ENCODE assay signal across 7 worm cellular contexts in the genomic region with DNA sequence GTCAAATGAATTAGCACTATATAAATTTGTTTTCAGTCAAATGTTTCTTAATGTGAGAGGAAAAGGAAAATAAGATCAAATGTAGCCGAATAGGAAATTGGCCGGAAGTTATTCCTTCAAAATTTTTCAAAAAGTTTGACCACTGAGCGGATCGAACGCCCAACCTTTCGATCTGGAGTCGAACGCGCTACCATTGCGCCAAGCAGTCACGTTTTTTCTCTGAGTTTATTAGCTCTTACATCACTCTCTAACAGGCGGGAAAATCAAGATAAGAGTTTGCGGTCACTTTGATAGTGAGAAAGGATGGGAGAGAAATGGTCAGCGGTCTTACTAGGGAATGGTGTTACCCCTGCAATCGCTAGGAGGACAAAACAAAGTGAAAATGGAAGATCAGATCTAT.
A peak's percentile ranks its signal among the peaks of the same experiment; 100 is the strongest.
TF ChIP-seq lines count a peak whose summit lies in the region.

No protein-coding gene starts in this region.

TF ChIP-seq in whole organism, L1 larva, 84 proteins besides CTCF, POLR2A, EP300 and RAD21 (continues in another document):
- TF ChIP-seq jun-1 (tag; optimal IDR thresholded peaks at IDR 0.05; lab: Kevin White, UChicago), result no peak
- TF ChIP-seq aha-1 (tag; optimal IDR thresholded peaks at IDR 0.05; lab: Kevin White, UChicago), result no peak
- no peak for TF ChIP-seq ceh-82 (tag; optimal IDR thresholded peaks at IDR 0.05; lab: Kevin White, UChicago)
- peak; percentile 75 for TF ChIP-seq rnt-1 (tag; optimal IDR thresholded peaks at IDR 0.05; lab: Kevin White, UChicago)
- TF ChIP-seq lin-14 (GFP tag; optimal IDR thresholded peaks at IDR 0.05; lab: Kevin White, UChicago), result peak; percentile 16
- no peak for TF ChIP-seq xbp-1 (tag; optimal IDR thresholded peaks at IDR 0.05; lab: Kevin White, UChicago)
- TF ChIP-seq dpl-1 (GFP tag; optimal IDR thresholded peaks at IDR 0.05; lab: Kevin White, UChicago), result peak in 1 of 3 experiments; percentile 2
- peak in 1 of 2 experiments; percentile 25 for TF ChIP-seq mdl-1 (tag; optimal IDR thresholded peaks at IDR 0.05; lab: Kevin White, UChicago)
- TF ChIP-seq nhr-19 (GFP tag; conservative IDR thresholded peaks at IDR 0.05; lab: Robert Waterston, UW), result peak; percentile 57
- TF ChIP-seq grh-1 (GFP tag; IDR thresholded peaks at IDR 0.05; lab: Robert Waterston, UW), result no peak
- peak; percentile 6 for TF ChIP-seq C16A3.4 (tag; optimal IDR thresholded peaks at IDR 0.05; lab: Kevin White, UChicago)
- TF ChIP-seq lin-35 (GFP tag; optimal IDR thresholded peaks at IDR 0.05; lab: Kevin White, UChicago), result peak; percentile 15 to 66

TF ChIP-seq in whole organism, L2 larva, 48 proteins besides CTCF, POLR2A, EP300 and RAD21:
- TF ChIP-seq nhr-25 (tag; optimal IDR thresholded peaks at IDR 0.05; lab: Kevin White, UChicago) (no peak), nhr-11 (tag; optimal IDR thresholded peaks at IDR 0.05; lab: Kevin White, UChicago) (no peak), unc-55 (GFP tag; optimal IDR thresholded peaks at IDR 0.05; lab: Kevin White, UChicago) (no peak), nhr-129 (tag; optimal IDR thresholded peaks at IDR 0.05; lab: Kevin White, UChicago) (peak; percentile 29)

TF ChIP-seq in whole organism, L3 larva, 47 proteins besides CTCF, POLR2A, EP300 and RAD21:
- no peak for TF ChIP-seq egl-27 (tag; optimal IDR thresholded peaks at IDR 0.05; lab: Kevin White, UChicago)
- TF ChIP-seq skn-1 (tag; optimal IDR thresholded peaks at IDR 0.05; lab: Kevin White, UChicago), result no peak
- no peak for TF ChIP-seq ceh-9 (tag; optimal IDR thresholded peaks at IDR 0.05; lab: Kevin White, UChicago)
- TF ChIP-seq fos-1 (tag; optimal IDR thresholded peaks at IDR 0.05; lab: Kevin White, UChicago), result no peak
- no peak for TF ChIP-seq elt-3 (tag; optimal IDR thresholded peaks at IDR 0.05; lab: Kevin White, UChicago)
- no peak for TF ChIP-seq eor-1 (tag; optimal IDR thresholded peaks at IDR 0.05; lab: Kevin White, UChicago)
- TF ChIP-seq elt-2 (tag; optimal IDR thresholded peaks at IDR 0.05; lab: Kevin White, UChicago), result peak; percentile 25
- TF ChIP-seq pqm-1 (tag; optimal IDR thresholded peaks at IDR 0.05; lab: Kevin White, UChicago), result no peak
- no peak for TF ChIP-seq mdl-1 (tag; optimal IDR thresholded peaks at IDR 0.05; lab: Kevin White, UChicago)
- no peak for TF ChIP-seq elt-1 (tag; optimal IDR thresholded peaks at IDR 0.05; lab: Kevin White, UChicago)
- peak; percentile 31 for TF ChIP-seq nhr-43 (tag; optimal IDR thresholded peaks at IDR 0.05; lab: Kevin White, UChicago; ENCODE audit: poor library complexity, severe bottlenecking)
- no peak for TF ChIP-seq tbx-2 (tag; optimal IDR thresholded peaks at IDR 0.05; lab: Kevin White, UChicago)
- TF ChIP-seq aly-2 (tag; optimal IDR thresholded peaks at IDR 0.05; lab: Kevin White, UChicago), result no peak

TF ChIP-seq in whole organism, L4 larva, 104 proteins besides CTCF, POLR2A, EP300 and RAD21 (continues in another document):
- peak; percentile 83 for TF ChIP-seq snpc-1.2 (GFP tag; IDR thresholded peaks at IDR 0.05; lab: Robert Waterston, UW)
- no peak for TF ChIP-seq daf-12 (tag; optimal IDR thresholded peaks at IDR 0.05; lab: Kevin White, UChicago)
- no peak for TF ChIP-seq nhr-28 (tag; optimal IDR thresholded peaks at IDR 0.05; lab: Kevin White, UChicago)
- no peak for TF ChIP-seq ceh-62 (tag; optimal IDR thresholded peaks at IDR 0.05; lab: Kevin White, UChicago)
- TF ChIP-seq nhr-6 (tag; optimal IDR thresholded peaks at IDR 0.05; lab: Kevin White, UChicago), result no peak
- TF ChIP-seq lim-7 (GFP tag; IDR thresholded peaks at IDR 0.05; lab: Robert Waterston, UW), result peak; percentile 92
- no peak for TF ChIP-seq cey-2 (tag; optimal IDR thresholded peaks at IDR 0.05; lab: Kevin White, UChicago; ENCODE audit: borderline replicate concordance, insufficient read depth)
- TF ChIP-seq mdt-29 (GFP tag; IDR thresholded peaks at IDR 0.05; lab: Robert Waterston, UW), result peak; percentile 34; the same call in 1 of the 2 replicates
- no peak for TF ChIP-seq gei-8 (GFP tag; optimal IDR thresholded peaks at IDR 0.05; lab: Kevin White, UChicago)
- no peak for TF ChIP-seq fkh-10 (GFP tag; optimal IDR thresholded peaks at IDR 0.05; lab: Kevin White, UChicago)
- peak; percentile 40; the same call in 1 of the 2 replicates for TF ChIP-seq hmg-1.1 (GFP tag; IDR thresholded peaks at IDR 0.05; lab: Robert Waterston, UW)
- no peak for TF ChIP-seq arid-1 (GFP tag; conservative IDR thresholded peaks at IDR 0.05; lab: Robert Waterston, UW)
- TF ChIP-seq F10B5.3 (tag; optimal IDR thresholded peaks at IDR 0.05; lab: Kevin White, UChicago), result no peak
- no peak for TF ChIP-seq zfp-2 (tag; optimal IDR thresholded peaks at IDR 0.05; lab: Kevin White, UChicago)
- TF ChIP-seq D1046.2 (GFP tag; IDR thresholded peaks at IDR 0.05; lab: Robert Waterston, UW), result peak; percentile 65; the same call in 1 of the 2 replicates

TF ChIP-seq in whole organism, early embryonic, 17 proteins besides CTCF, POLR2A, EP300 and RAD21:
- TF ChIP-seq tbx-37 (GFP tag; conservative IDR thresholded peaks at IDR 0.05; lab: Robert Waterston, UW) (no peak), sea-1 (GFP tag; conservative IDR thresholded peaks at IDR 0.05; lab: Robert Waterston, UW) (no peak; the same call in 1 of the 2 replicates), F13C5.2 (tag; optimal IDR thresholded peaks at IDR 0.05; lab: Kevin White, UChicago) (no peak), pes-1 (GFP tag; IDR thresholded peaks at IDR 0.05; lab: Robert Waterston, UW) (no peak), B0310.2 (tag; optimal IDR thresholded peaks at IDR 0.05; lab: Kevin White, UChicago) (no peak), ceh-36 (tag; optimal IDR thresholded peaks at IDR 0.05; lab: Kevin White, UChicago) (no peak), ceh-13 (GFP tag; optimal IDR thresholded peaks at IDR 0.05; lab: Kevin White, UChicago) (no peak), aly-1 (tag; optimal IDR thresholded peaks at IDR 0.05; lab: Kevin White, UChicago) (no peak), tbx-11 (GFP tag; IDR thresholded peaks at IDR 0.05; lab: Robert Waterston, UW) (0 out of 2 replicates have a peak, but pooled peaks have one; percentile 51), flt-1 (GFP tag; IDR thresholded peaks at IDR 0.05; lab: Robert Waterston, UW) (peak; percentile 38; the same call in 1 of the 2 replicates)

TF ChIP-seq in whole organism, midembryonic, 9 proteins besides CTCF, POLR2A, EP300 and RAD21:
- TF ChIP-seq tab-1 (GFP tag; IDR thresholded peaks at IDR 0.05; lab: Robert Waterston, UW) (peak; percentile 71; the same call in 1 of the 2 replicates), ztf-23 (GFP tag; IDR thresholded peaks at IDR 0.05; lab: Robert Waterston, UW) (0 out of 2 replicates have a peak, but pooled peaks have one; percentile 25), cog-1 (tag; optimal IDR thresholded peaks at IDR 0.05; lab: Kevin White, UChicago) (no peak), T22C8.4 (GFP tag; IDR thresholded peaks at IDR 0.05; lab: Robert Waterston, UW) (no peak), klf-2 (GFP tag; conservative IDR thresholded peaks at IDR 0.05; lab: Robert Waterston, UW) (no peak), flt-1 (GFP tag; IDR thresholded peaks at IDR 0.05; lab: Robert Waterston, UW) (peak; percentile 56; the same call in 1 of the 2 replicates)

TF ChIP-seq in whole organism, young adult, 124 proteins besides CTCF, POLR2A, EP300 and RAD21 (continues in another document):
- 0 out of 2 replicates have a peak, but pooled peaks have one; percentile 35 for TF ChIP-seq Y95B8A.8 (GFP tag; IDR thresholded peaks at IDR 0.05; lab: Robert Waterston, UW)
- peak; percentile 31 for TF ChIP-seq ZK185.1 (tag; optimal IDR thresholded peaks at IDR 0.05; lab: Kevin White, UChicago; ENCODE audit: poor library complexity, severe bottlenecking)
- peak; percentile 27 for TF ChIP-seq chd-7 (tag; optimal IDR thresholded peaks at IDR 0.05; lab: Kevin White, UChicago)
- TF ChIP-seq B0019.2 (GFP tag; conservative IDR thresholded peaks at IDR 0.05; lab: Robert Waterston, UW), result no peak
- no peak for TF ChIP-seq bed-2 (GFP tag; IDR thresholded peaks at IDR 0.05; lab: Robert Waterston, UW)
- peak; percentile 32 for TF ChIP-seq T07F8.4 (tag; optimal IDR thresholded peaks at IDR 0.05; lab: Kevin White, UChicago)
- no peak for TF ChIP-seq hsf-1 (GFP tag; IDR thresholded peaks at IDR 0.05; lab: Robert Waterston, UW)
- no peak for TF ChIP-seq F57A8.1 (GFP tag; optimal IDR thresholded peaks at IDR 0.05; lab: Kevin White, UChicago)
- TF ChIP-seq him-1 (tag; optimal IDR thresholded peaks at IDR 0.05; lab: Kevin White, UChicago), result peak; percentile 52
- TF ChIP-seq ztf-25 (GFP tag; IDR thresholded peaks at IDR 0.05; lab: Robert Waterston, UW), result 0 out of 2 replicates have a peak, but pooled peaks have one; percentile 56
- TF ChIP-seq ztf-26 (tag; optimal IDR thresholded peaks at IDR 0.05; lab: Kevin White, UChicago), result no peak
- no peak for TF ChIP-seq unc-62 (GFP tag; optimal IDR thresholded peaks at IDR 0.05; lab: Kevin White, UChicago)
- peak; percentile 81 for TF ChIP-seq rpc-1 (optimal IDR thresholded peaks at IDR 0.05; lab: Kevin White, UChicago)
- TF ChIP-seq rpc-1 (tag; optimal IDR thresholded peaks at IDR 0.05; lab: Kevin White, UChicago), result peak; percentile 86
- peak; percentile 68 for TF ChIP-seq snpc-3.4 (tag; optimal IDR thresholded peaks at IDR 0.05; lab: Kevin White, UChicago)
- no peak for TF ChIP-seq lsy-27 (tag; optimal IDR thresholded peaks at IDR 0.05; lab: Kevin White, UChicago; ENCODE audit: borderline replicate concordance, insufficient read depth)
- no peak for TF ChIP-seq aptf-3 (GFP tag; IDR thresholded peaks at IDR 0.05; lab: Robert Waterston, UW)
- TF ChIP-seq F37B4.10 (GFP tag; IDR thresholded peaks at IDR 0.05; lab: Robert Waterston, UW), result no peak
- no peak for TF ChIP-seq nhr-27 (tag; optimal IDR thresholded peaks at IDR 0.05; lab: Kevin White, UChicago)
- peak; percentile 51 for TF ChIP-seq madf-6 (GFP tag; IDR thresholded peaks at IDR 0.05; lab: Robert Waterston, UW)
- peak; percentile 54; the same call in 1 of the 2 replicates for TF ChIP-seq rcor-1 (GFP tag; IDR thresholded peaks at IDR 0.05; lab: Robert Waterston, UW)
- TF ChIP-seq let-526 (GFP tag; IDR thresholded peaks at IDR 0.05; lab: Robert Waterston, UW), result no peak
- TF ChIP-seq Y56A3A.18 (GFP tag; IDR thresholded peaks at IDR 0.05; lab: Robert Waterston, UW), result no peak
- TF ChIP-seq aptf-2 (GFP tag; conservative IDR thresholded peaks at IDR 0.05; lab: Robert Waterston, UW), result no peak
- TF ChIP-seq nfyb-1 (GFP tag; IDR thresholded peaks at IDR 0.05; lab: Robert Waterston, UW), result peak; percentile 57; the same call in 1 of the 2 replicates
- no peak for TF ChIP-seq lag-1 (GFP tag; IDR thresholded peaks at IDR 0.05; lab: Robert Waterston, UW)
- TF ChIP-seq F39B2.1 (GFP tag; IDR thresholded peaks at IDR 0.05; lab: Robert Waterston, UW), result 0 out of 2 replicates have a peak, but pooled peaks have one; percentile 30
- TF ChIP-seq F33H1.4 (GFP tag; IDR thresholded peaks at IDR 0.05; lab: Robert Waterston, UW), result no peak
- no peak for TF ChIP-seq efl-1 (GFP tag; optimal IDR thresholded peaks at IDR 0.05; lab: Kevin White, UChicago)
- TF ChIP-seq hmg-20 (GFP tag; IDR thresholded peaks at IDR 0.05; lab: Robert Waterston, UW), result no peak
- TF ChIP-seq F23B12.7 (tag; optimal IDR thresholded peaks at IDR 0.05; lab: Kevin White, UChicago; ENCODE audit: insufficient read depth), result no peak
